Worm (Caenorhabditis elegans) whole organism, L1 larva: ENCODE results near the gene rab-6.1.

Source experiments
- C04F5.9 ChIP-seq: sonication (generic microtip); optimal IDR thresholded peaks from 2 replicates; lab custom pipeline; 2016; ENCODE audit warnings: missing genetic modification characterization, missing compliant biosample characterization
- C34B4.2 ChIP-seq: sonication (generic microtip); optimal IDR thresholded peaks from 2 replicates; lab custom pipeline; 2017; ENCODE audit warnings: mild to moderate bottlenecking, missing genetic modification characterization, missing compliant biosample characterization
- F16B12.6 ChIP-seq: fragments of 150-350 bp; optimal IDR thresholded peaks from 2 replicates; lab custom pipeline; 2014; ENCODE audit warnings: missing biosample characterization, missing genetic modification characterization
- ama-1 ChIP-seq: fragments of 150-350 bp; optimal IDR thresholded peaks from 2 replicates; lab custom pipeline; 2014
- blmp-1 ChIP-seq: fragments of 150-350 bp; optimal IDR thresholded peaks from 2 replicates; lab custom pipeline; 2014; ENCODE audit warnings: missing biosample characterization, missing genetic modification characterization
- ceh-63 ChIP-seq: fragments of 200-800 bp; sonication (Bioruptor generic); optimal IDR thresholded peaks from 2 replicates; lab custom pipeline; 2018; ENCODE audit warnings: mild to moderate bottlenecking, missing genetic modification characterization, missing compliant biosample characterization
- ceh-8 ChIP-seq: fragments of 200-800 bp; sonication (Bioruptor generic); optimal IDR thresholded peaks from 2 replicates; lab custom pipeline; 2018; ENCODE audit warnings: mild to moderate bottlenecking, missing genetic modification characterization, moderate library complexity, missing compliant biosample characterization
- ceh-82 ChIP-seq, 3 experiments: fragments of 150-350 bp in 1 of 3; sonication (generic microtip) in 2 of 3; optimal IDR thresholded peaks; 2 replicates each; lab custom pipeline; 2014 to 2017; ENCODE audit warnings: missing biosample characterization in 3 of 3, missing genetic modification characterization in 3 of 3
- ceh-88 ChIP-seq: fragments of 200-800 bp; sonication (Bioruptor generic); IDR thresholded peaks from 2 replicates; pipeline ENCODE4 v1.3.6; 2022; ENCODE audit warnings: missing genetic modification characterization, missing compliant biosample characterization
- ceh-90 ChIP-seq: sonication (generic microtip); optimal IDR thresholded peaks from 2 replicates; lab custom pipeline; 2016; ENCODE audit warnings: missing genetic modification characterization, missing compliant biosample characterization
- ces-1 ChIP-seq: fragments of 150-350 bp; optimal IDR thresholded peaks from 2 replicates; lab custom pipeline; 2014; ENCODE audit warnings: missing biosample characterization, missing genetic modification reagents, missing genetic modification characterization
- dpl-1 ChIP-seq, 3 experiments: fragments of 150-350 bp in 2 of 3; sonication (generic microtip) in 1 of 3; optimal IDR thresholded peaks; 2 replicates each; lab custom pipeline; 2014 to 2017; ENCODE audit warnings: missing biosample characterization in 3 of 3, missing genetic modification characterization in 3 of 3, missing genetic modification reagents in 3 of 3
- efl-1 ChIP-seq, 4 experiments: fragments of 150-350 bp; optimal IDR thresholded peaks in 3 of 4; peaks in 1 of 4; 1 replicate in 1 of 4; 2 replicates in 3 of 4; lab custom pipeline; 2014; ENCODE audit warnings: missing biosample characterization in 2 of 4, missing genetic modification characterization in 2 of 4, missing genetic modification reagents in 2 of 4
- egl-13 ChIP-seq: sonication (generic microtip); optimal IDR thresholded peaks from 2 replicates; lab custom pipeline; 2016; ENCODE audit warnings: missing genotype, missing genetic modification reagents, missing genetic modification characterization, missing compliant biosample characterization
- elt-2 ChIP-seq: sonication (generic microtip); optimal IDR thresholded peaks from 2 replicates; lab custom pipeline; 2016; ENCODE audit warnings: missing genetic modification characterization, mild to moderate bottlenecking, inconsistent platforms, missing compliant biosample characterization, missing genetic modification reagents
- elt-3 ChIP-seq, 6 experiments: fragments of 150-350 bp in 1 of 6; sonication (generic microtip); optimal IDR thresholded peaks; 2 replicates each; lab custom pipeline; 2017 to 2018; ENCODE audit warnings: missing biosample characterization in 6 of 6, missing genetic modification characterization in 6 of 6, inconsistent platforms in 1 of 6
- fkh-10 ChIP-seq: sonication (generic microtip); optimal IDR thresholded peaks from 2 replicates; lab custom pipeline; 2017; ENCODE audit warnings: missing biosample characterization, missing genetic modification reagents, missing genetic modification characterization
- fkh-4 ChIP-seq: sonication (generic microtip); optimal IDR thresholded peaks from 2 replicates; lab custom pipeline; 2016; ENCODE audit warnings: missing compliant biosample characterization, missing genetic modification characterization, borderline replicate concordance
- fos-1 ChIP-seq: fragments of 150-350 bp; optimal IDR thresholded peaks from 2 replicates; lab custom pipeline; 2014; ENCODE audit warnings: missing biosample characterization, missing genetic modification characterization
- grh-1 ChIP-seq: fragments of 200-800 bp; sonication (Bioruptor generic); IDR thresholded peaks from 2 replicates; pipeline ENCODE4 v1.3.6; 2022; ENCODE audit warnings: missing genetic modification reagents, missing genetic modification characterization, missing compliant biosample characterization
- hpl-2 ChIP-seq: fragments of 150-350 bp; optimal IDR thresholded peaks from 2 replicates; lab custom pipeline; 2014; ENCODE audit warnings: missing biosample characterization, missing genetic modification reagents, missing genetic modification characterization
- irx-1 ChIP-seq: sonication (generic microtip); optimal IDR thresholded peaks from 2 replicates; lab custom pipeline; 2016; ENCODE audit warnings: missing genetic modification characterization, missing compliant biosample characterization
- isw-1 ChIP-seq: fragments of 200-800 bp; sonication (Bioruptor generic); IDR thresholded peaks from 2 replicates; pipeline ENCODE4 v1.3.6; 2022; ENCODE audit warnings: missing genetic modification characterization, missing compliant biosample characterization
- lin-13 ChIP-seq: fragments of 150-350 bp; optimal IDR thresholded peaks from 2 replicates; lab custom pipeline; 2014; ENCODE audit warnings: missing biosample characterization, missing genetic modification reagents, missing genetic modification characterization
- lin-14 ChIP-seq: fragments of 200-800 bp; sonication (Bioruptor generic); optimal IDR thresholded peaks from 2 replicates; lab custom pipeline; 2018; ENCODE audit warnings: mild to moderate bottlenecking, missing genetic modification characterization, moderate library complexity, missing compliant biosample characterization
- lin-15B ChIP-seq: fragments of 150-350 bp; sonication (generic microtip); optimal IDR thresholded peaks from 3 replicates; lab custom pipeline; 2014; ENCODE audit warnings: missing biosample characterization, missing genetic modification characterization
- lin-35 ChIP-seq, 2 experiments: fragments of 150-350 bp; optimal IDR thresholded peaks; 2 replicates each; lab custom pipeline; 2014; ENCODE audit warnings: missing biosample characterization in 2 of 2, missing genetic modification characterization in 2 of 2, missing genetic modification reagents in 2 of 2
- lir-3 ChIP-seq: sonication (generic microtip); optimal IDR thresholded peaks from 2 replicates; lab custom pipeline; 2016; ENCODE audit warnings: mild to moderate bottlenecking, missing genetic modification characterization, moderate library complexity, missing compliant biosample characterization; ENCODE audit not compliant: poor library complexity
- lsy-2 ChIP-seq, 2 experiments: fragments of 150-350 bp; optimal IDR thresholded peaks; 2 replicates each; lab custom pipeline; 2014; ENCODE audit warnings: missing biosample characterization in 2 of 2, missing genetic modification characterization in 2 of 2
- mdl-1 ChIP-seq, 2 experiments: fragments of 150-350 bp; optimal IDR thresholded peaks; 2 replicates each; lab custom pipeline; 2014 to 2017; ENCODE audit warnings: missing biosample characterization in 2 of 2, missing genetic modification characterization in 2 of 2, inconsistent platforms in 1 of 2
- mep-1 ChIP-seq: fragments of 150-350 bp; optimal IDR thresholded peaks from 2 replicates; lab custom pipeline; 2014; ENCODE audit warnings: missing biosample characterization, missing genetic modification characterization
- nhr-11 ChIP-seq: fragments of 150-350 bp; optimal IDR thresholded peaks from 2 replicates; lab custom pipeline; 2014; ENCODE audit warnings: missing biosample characterization, missing genetic modification characterization
- nhr-12 ChIP-seq: sonication (generic microtip); optimal IDR thresholded peaks from 2 replicates; lab custom pipeline; 2017; ENCODE audit warnings: missing biosample characterization, missing genetic modification characterization
- nhr-19 ChIP-seq: fragments of 200-800 bp; sonication (Bioruptor generic); conservative IDR thresholded peaks from 2 replicates; pipeline ENCODE4 v1.3.6; 2022; ENCODE audit warnings: missing genetic modification characterization, missing compliant biosample characterization
- nhr-20 ChIP-seq: sonication (generic microtip); optimal IDR thresholded peaks from 2 replicates; lab custom pipeline; 2016; ENCODE audit warnings: mild to moderate bottlenecking, missing genetic modification characterization, missing compliant biosample characterization
- nhr-28 ChIP-seq: fragments of 150-350 bp; optimal IDR thresholded peaks from 2 replicates; lab custom pipeline; 2014; ENCODE audit warnings: missing biosample characterization, missing genetic modification characterization
- nhr-47 ChIP-seq: sonication (generic microtip); optimal IDR thresholded peaks from 2 replicates; lab custom pipeline; 2016; ENCODE audit warnings: mild to moderate bottlenecking, missing genetic modification characterization, moderate library complexity, missing compliant biosample characterization
- nhr-76 ChIP-seq: sonication (generic microtip); optimal IDR thresholded peaks from 2 replicates; lab custom pipeline; 2017; ENCODE audit warnings: missing biosample characterization, missing genetic modification characterization
- nhr-77 ChIP-seq: fragments of 150-350 bp; optimal IDR thresholded peaks from 2 replicates; lab custom pipeline; 2014; ENCODE audit warnings: missing biosample characterization, missing genetic modification characterization
- nhr-85 ChIP-seq: sonication (generic microtip); peaks from one replicate; lab custom pipeline; 2016; ENCODE audit warnings: missing genetic modification characterization, inconsistent platforms, missing compliant biosample characterization
- nhr-90 ChIP-seq: sonication (generic microtip); optimal IDR thresholded peaks from 2 replicates; lab custom pipeline; 2016; ENCODE audit warnings: mild to moderate bottlenecking, missing genetic modification characterization, missing compliant biosample characterization; ENCODE audit not compliant: poor library complexity
- skn-1 ChIP-seq: fragments of 150-350 bp; optimal IDR thresholded peaks from 2 replicates; lab custom pipeline; 2014; ENCODE audit warnings: missing biosample characterization, missing genetic modification characterization
- snpc-4 ChIP-seq: fragments of 150-350 bp; optimal IDR thresholded peaks from 2 replicates; lab custom pipeline; 2014; ENCODE audit warnings: missing biosample characterization, missing genetic modification characterization
- sox-4 ChIP-seq: sonication (generic microtip); optimal IDR thresholded peaks from 2 replicates; lab custom pipeline; 2016; ENCODE audit warnings: missing genetic modification characterization, missing compliant biosample characterization
- sup-37 ChIP-seq: fragments of 200-800 bp; sonication (Bioruptor generic); optimal IDR thresholded peaks from 2 replicates; lab custom pipeline; 2018; ENCODE audit warnings: mild to moderate bottlenecking, missing genetic modification characterization, missing compliant biosample characterization
- tbx-2 ChIP-seq: sonication (generic microtip); optimal IDR thresholded peaks from 2 replicates; lab custom pipeline; 2016; ENCODE audit warnings: missing genetic modification characterization, missing compliant biosample characterization
- unc-62 ChIP-seq: fragments of 150-350 bp; optimal IDR thresholded peaks from 2 replicates; lab custom pipeline; 2014; ENCODE audit warnings: missing biosample characterization, missing genetic modification reagents, missing genetic modification characterization
- unc-86 ChIP-seq: sonication (generic microtip); optimal IDR thresholded peaks from 2 replicates; lab custom pipeline; 2016; ENCODE audit warnings: missing genetic modification characterization, missing compliant biosample characterization
- unc-98 ChIP-seq: fragments of 200-800 bp; sonication (Bioruptor generic); IDR thresholded peaks from 2 replicates; pipeline ENCODE4 v1.3.6; 2022; ENCODE audit warnings: missing genetic modification characterization, missing compliant biosample characterization
- vab-15 ChIP-seq: sonication (generic microtip); optimal IDR thresholded peaks from 2 replicates; lab custom pipeline; 2017; ENCODE audit warnings: missing genotype, mild to moderate bottlenecking, missing genetic modification characterization, missing compliant biosample characterization
- xbp-1 ChIP-seq: sonication (generic microtip); optimal IDR thresholded peaks from 2 replicates; lab custom pipeline; 2016; ENCODE audit warnings: missing genetic modification characterization, missing compliant biosample characterization
- zag-1 ChIP-seq: fragments of 150-350 bp; optimal IDR thresholded peaks from 2 replicates; lab custom pipeline; 2014; ENCODE audit warnings: missing biosample characterization, missing genetic modification characterization
- ztf-11 ChIP-seq, 2 experiments: sonication (generic microtip); optimal IDR thresholded peaks; 2 replicates each; lab custom pipeline; 2016 to 2017; ENCODE audit warnings: missing genetic modification characterization in 2 of 2, missing biosample characterization in 1 of 2, missing compliant biosample characterization in 1 of 2

Gene rab-6.1

ce11 chrIII:9051119-9051597, 45.4 kb upstream of the rab-6.1 start (continued):
- no peak for TF ChIP-seq ces-1 (GFP tag; lab: Kevin White, UChicago)
- no peak for TF ChIP-seq fkh-4 (tag; lab: Kevin White, UChicago)
- TF ChIP-seq nhr-19, result peak; percentile 83
- TF ChIP-seq nhr-77 (tag; lab: Kevin White, UChicago), result no peak
- peak; percentile 68 for TF ChIP-seq grh-1 (GFP tag; lab: Robert Waterston, UW)
- TF ChIP-seq unc-62 (GFP tag; lab: Kevin White, UChicago), result no peak
- TF ChIP-seq sup-37 (GFP tag; lab: Kevin White, UChicago), result no peak
- TF ChIP-seq nhr-76 (tag; lab: Kevin White, UChicago), result no peak
- peak; percentile 78; the same call in 1 of the 2 replicates for TF ChIP-seq ceh-88 (GFP tag; lab: Robert Waterston, UW)
- peak; percentile 4 for TF ChIP-seq unc-86
- TF ChIP-seq nhr-20, result peak; percentile 84
- peak; percentile 66 for TF ChIP-seq blmp-1 (tag; lab: Kevin White, UChicago)
- TF ChIP-seq ceh-63 (GFP tag; lab: Kevin White, UChicago), result no peak
- peak; percentile 62 for TF ChIP-seq elt-2 (tag; lab: Kevin White, UChicago)
- TF ChIP-seq lsy-2 (tag; optimal IDR thresholded peaks at IDR 0.05; lab: Kevin White, UChicago), result peak; percentile 79 to 87
- peak; percentile 64 for TF ChIP-seq xbp-1 (tag; lab: Kevin White, UChicago)
- TF ChIP-seq elt-3 (tag; optimal IDR thresholded peaks at IDR 0.05; lab: Kevin White, UChicago), result peak in 3 of 6 experiments; percentile 85 to 86 (median 86)
- no peak for TF ChIP-seq ceh-8 (GFP tag; lab: Kevin White, UChicago)
- TF ChIP-seq tbx-2, result peak; percentile 6
- peak; percentile 45 for TF ChIP-seq isw-1 (GFP tag; lab: Robert Waterston, UW)
- peak; percentile 68 for TF ChIP-seq nhr-47
- no peak for TF ChIP-seq nhr-12 (tag; lab: Kevin White, UChicago)
- TF ChIP-seq fkh-10 (GFP tag; lab: Kevin White, UChicago), result no peak
- no peak for TF ChIP-seq unc-98 (GFP tag; lab: Robert Waterston, UW)
- no peak for TF ChIP-seq nhr-11 (tag; lab: Kevin White, UChicago)
- TF ChIP-seq lin-13 (GFP tag; lab: Kevin White, UChicago), result peak; percentile 73
- TF ChIP-seq egl-13, result no peak
- peak; percentile 46 to 66 for TF ChIP-seq efl-1 (optimal IDR thresholded peaks at IDR 0.05; lab: Kevin White, UChicago)
- peak; percentile 53 to 95 for TF ChIP-seq efl-1 (GFP tag; optimal IDR thresholded peaks at IDR 0.05 in 1 of 2; lab: Kevin White, UChicago)
- peak; percentile 98 for TF ChIP-seq mep-1
- TF ChIP-seq nhr-85 (tag; lab: Kevin White, UChicago), result peak; percentile 95
- no peak for TF ChIP-seq fos-1 (tag; lab: Kevin White, UChicago)
- TF ChIP-seq irx-1 (tag; lab: Kevin White, UChicago), result peak; percentile 60
- peak in 1 of 3 experiments; percentile 58 for TF ChIP-seq ceh-82 (tag; optimal IDR thresholded peaks at IDR 0.05; lab: Kevin White, UChicago)
- TF ChIP-seq sox-4, result peak; percentile 11
- no peak for TF ChIP-seq nhr-28
- peak; percentile 81 for TF ChIP-seq lin-14 (GFP tag; lab: Kevin White, UChicago)
- peak in 1 of 2 experiments; percentile 63 for TF ChIP-seq mdl-1 (tag; optimal IDR thresholded peaks at IDR 0.05; lab: Kevin White, UChicago)
- peak; percentile 30 for TF ChIP-seq F16B12.6
- TF ChIP-seq ama-1 (lab: Kevin White, UChicago), result peak; percentile 97
- TF ChIP-seq ceh-90 (tag; lab: Kevin White, UChicago), result no peak
- TF ChIP-seq snpc-4 (tag; lab: Kevin White, UChicago), result peak; percentile 47
- peak; percentile 50 to 87 for TF ChIP-seq lin-35 (GFP tag; optimal IDR thresholded peaks at IDR 0.05; lab: Kevin White, UChicago)
- TF ChIP-seq hpl-2, result peak; percentile 35
- TF ChIP-seq C04F5.9 (tag; lab: Kevin White, UChicago), result peak; percentile 21
- peak; percentile 23 for TF ChIP-seq lin-15B (tag; lab: Kevin White, UChicago)
- peak; percentile 46 to 56 (median 54) for TF ChIP-seq dpl-1 (GFP tag; optimal IDR thresholded peaks at IDR 0.05; lab: Kevin White, UChicago)
- peak; percentile 97 for TF ChIP-seq skn-1 (tag; lab: Kevin White, UChicago)
- peak; percentile 35 for TF ChIP-seq lir-3 (tag; lab: Kevin White, UChicago)
- no peak for TF ChIP-seq ztf-11 (tag; optimal IDR thresholded peaks at IDR 0.05; lab: Kevin White, UChicago)
- no peak for TF ChIP-seq C34B4.2 (tag; lab: Kevin White, UChicago)
- TF ChIP-seq zag-1 (tag; lab: Kevin White, UChicago), result no peak
- TF ChIP-seq vab-15 (tag; lab: Kevin White, UChicago), result no peak
- peak; percentile 70 for TF ChIP-seq nhr-90
